Fruit fly (Drosophila melanogaster) S2 (cell line): Measurements from ENCODE around the gene CG15894.

Experiments used
- CG8478 ChIP-seq: fragments of >200 bp; optimal IDR thresholded peaks from 2 replicates; lab custom pipeline; 2018
- CTCF ChIP-seq, 2 experiments: fragments of >200 bp; optimal IDR thresholded peaks; 2 replicates each; lab custom pipeline; 2018

DNA sequence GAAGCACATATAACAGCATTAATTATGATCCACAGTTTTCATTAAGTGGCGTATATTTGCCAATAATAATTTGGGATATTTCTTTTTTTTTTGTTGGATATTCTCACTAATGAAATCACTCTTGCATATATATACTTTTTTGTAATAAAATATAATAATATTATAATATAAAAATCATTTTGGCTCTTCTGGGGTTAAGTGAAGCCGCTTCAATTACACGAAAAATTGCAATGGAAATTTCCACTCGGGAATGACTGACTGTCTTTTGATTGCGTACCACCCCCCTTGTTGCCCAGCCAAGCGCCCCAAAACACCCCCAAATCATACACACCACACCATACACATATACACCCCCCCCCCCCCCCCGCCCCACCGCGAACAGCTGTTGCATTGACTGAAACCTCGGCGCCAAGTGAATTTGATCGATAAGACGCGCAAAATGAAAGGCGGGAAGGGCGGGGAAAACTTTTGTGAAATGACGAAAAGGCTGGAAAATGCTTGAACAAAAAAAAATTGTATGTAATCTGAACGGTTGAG, 35.6 kb downstream of the CG15894 start:
- TF ChIP-seq CTCF (optimal IDR thresholded peaks at IDR 0.05; lab: Kevin White, UChicago) (no peak), CG8478 (lab: Kevin White, UChicago) (no peak)
